Fruit fly (Drosophila melanogaster) whole organism, embryonic: Measurements from ENCODE around the gene cwo.

ENCODE experiments used
- Atf-2 ChIP-seq: fragments of 200-800 bp; sonication (Bioruptor generic); optimal IDR thresholded peaks from 2 replicates; lab custom pipeline; 2016; ENCODE audit warnings: missing biosample characterization, missing genetic modification characterization
- Bteb2 ChIP-seq: fragments of 200-800 bp; sonication (Bioruptor generic); optimal IDR thresholded peaks from 2 replicates; lab custom pipeline; 2016; ENCODE audit warnings: missing biosample characterization, missing genetic modification characterization
- CG10462 ChIP-seq: fragments of 200-800 bp; sonication (Bioruptor generic); optimal IDR thresholded peaks from 2 replicates; lab custom pipeline; 2016; ENCODE audit warnings: missing biosample characterization, missing genetic modification characterization
- CG10543 ChIP-seq: fragments of 200-800 bp; sonication (Bioruptor generic); optimal IDR thresholded peaks from 3 replicates; lab custom pipeline; 2017; ENCODE audit warnings: missing biosample characterization, mild to moderate bottlenecking, missing genetic modification characterization, moderate library complexity
- CG11456 ChIP-seq: fragments of 200-800 bp; sonication (Bioruptor generic); IDR thresholded peaks from 3 replicates; pipeline ENCODE4 v1.3.6; 2022; ENCODE audit warnings: missing biosample characterization, missing genetic modification characterization
- CG11560 ChIP-seq: fragments of 200-800 bp; sonication (Bioruptor generic); IDR thresholded peaks from 3 replicates; pipeline ENCODE4 v1.3.6; 2022; ENCODE audit warnings: missing biosample characterization, missing genetic modification characterization
- CG12071 ChIP-seq: fragments of 200-800 bp; sonication (Bioruptor generic); optimal IDR thresholded peaks from 3 replicates; lab custom pipeline; 2018; ENCODE audit warnings: missing biosample characterization, mild to moderate bottlenecking, missing genetic modification characterization
- CG14860 ChIP-seq: fragments of 200-800 bp; sonication (Bioruptor generic); IDR thresholded peaks from 3 replicates; pipeline ENCODE4 v1.3.6; 2022; ENCODE audit warnings: missing biosample characterization, missing genetic modification characterization; ENCODE audit not compliant: partially characterized antibody
- CG15601 ChIP-seq: fragments of 200-800 bp; sonication (Bioruptor generic); optimal IDR thresholded peaks from 3 replicates; lab custom pipeline; 2019; ENCODE audit warnings: missing biosample characterization, mild to moderate bottlenecking, missing genetic modification characterization, moderate library complexity
- CG16863 ChIP-seq: fragments of 200-800 bp; sonication (Bioruptor generic); optimal IDR thresholded peaks from 3 replicates; lab custom pipeline; 2016; ENCODE audit warnings: missing biosample characterization, missing genetic modification characterization
- CG18599 ChIP-seq: fragments of 200-800 bp; sonication (Bioruptor generic); optimal IDR thresholded peaks from 3 replicates; lab custom pipeline; 2017; ENCODE audit warnings: missing biosample characterization, missing genetic modification characterization, mild to moderate bottlenecking, moderate library complexity, missing genetic modification reagents
- CG18764 ChIP-seq: fragments of 200-800 bp; sonication (Bioruptor generic); optimal IDR thresholded peaks from 3 replicates; lab custom pipeline; 2016; ENCODE audit warnings: missing biosample characterization, missing genetic modification characterization
- CG2199 ChIP-seq: fragments of 200-800 bp; sonication (Bioruptor generic); IDR thresholded peaks from 3 replicates; pipeline ENCODE4 v1.3.6; 2022; ENCODE audit warnings: missing biosample characterization, missing genetic modification characterization
- CG31388 ChIP-seq: fragments of 200-800 bp; sonication (Bioruptor generic); optimal IDR thresholded peaks from 2 replicates; lab custom pipeline; 2016; ENCODE audit warnings: missing biosample characterization, missing genetic modification characterization
- CG32532 ChIP-seq: fragments of 200-800 bp; sonication (Bioruptor generic); IDR thresholded peaks from 2 replicates; pipeline ENCODE4 v1.3.6; 2022; ENCODE audit warnings: missing biosample characterization, missing genetic modification characterization
- CG43689 ChIP-seq: fragments of 200-800 bp; sonication (Bioruptor generic); IDR thresholded peaks from 2 replicates; pipeline ENCODE4 v1.3.6; 2022; ENCODE audit warnings: missing biosample characterization, missing genetic modification characterization
- CG4404 ChIP-seq: fragments of 200-800 bp; sonication (Bioruptor generic); IDR thresholded peaks from 2 replicates; pipeline ENCODE4 v1.3.6; 2022; ENCODE audit warnings: missing biosample characterization, missing genetic modification characterization
- CG5180 ChIP-seq: fragments of 200-800 bp; sonication (Bioruptor generic); optimal IDR thresholded peaks from 3 replicates; lab custom pipeline; 2017; ENCODE audit warnings: missing biosample characterization, missing genetic modification characterization, mild to moderate bottlenecking, moderate library complexity, missing genetic modification reagents
- CG7786 ChIP-seq: fragments of 200-800 bp; sonication (Bioruptor generic); optimal IDR thresholded peaks from 2 replicates; lab custom pipeline; 2016; ENCODE audit warnings: missing biosample characterization, missing genetic modification characterization
- CkIIα-i1 ChIP-seq: fragments of 200-800 bp; sonication (Bioruptor generic); IDR thresholded peaks from 2 replicates; pipeline ENCODE4 v1.3.6; 2022; ENCODE audit warnings: missing biosample characterization, missing genetic modification characterization
- Doc2 ChIP-seq: fragments of 200-800 bp; sonication (Bioruptor generic); IDR thresholded peaks from 2 replicates; pipeline ENCODE4 v1.3.6; 2022; ENCODE audit warnings: missing biosample characterization, missing genetic modification characterization
- HLH4C ChIP-seq: fragments of 200-800 bp; sonication (Bioruptor generic); IDR thresholded peaks from 3 replicates; pipeline ENCODE4 v1.3.6; 2022; ENCODE audit warnings: missing biosample characterization, missing genetic modification characterization; ENCODE audit not compliant: partially characterized antibody
- Myb ChIP-seq: fragments of 200-800 bp; sonication (Bioruptor generic); optimal IDR thresholded peaks from 2 replicates; lab custom pipeline; 2016; ENCODE audit warnings: missing biosample characterization, missing genetic modification characterization
- NC2α ChIP-seq: fragments of 200-800 bp; sonication (Bioruptor generic); optimal IDR thresholded peaks from 2 replicates; lab custom pipeline; 2016; ENCODE audit warnings: missing biosample characterization, missing genetic modification characterization
- Oli ChIP-seq: fragments of 200-800 bp; sonication (Bioruptor generic); optimal IDR thresholded peaks from 2 replicates; lab custom pipeline; 2018; ENCODE audit warnings: missing biosample characterization, mild to moderate bottlenecking, missing genetic modification characterization, moderate library complexity
- Opbp ChIP-seq: fragments of 200-800 bp; sonication (Bioruptor generic); IDR thresholded peaks from 3 replicates; pipeline ENCODE4 v1.3.6; 2022; ENCODE audit warnings: missing biosample characterization, missing genetic modification characterization; ENCODE audit not compliant: partially characterized antibody
- Pdp1 ChIP-seq, 2 experiments: fragments of 200-800 bp; sonication (Bioruptor generic); optimal IDR thresholded peaks; 3 replicates each; lab custom pipeline; 2016; ENCODE audit warnings: missing biosample characterization in 2 of 2, missing genetic modification characterization in 2 of 2, mild to moderate bottlenecking in 1 of 2, moderate library complexity in 1 of 2
- Side ChIP-seq: fragments of 200-800 bp; sonication (Bioruptor generic); optimal IDR thresholded peaks from 2 replicates; lab custom pipeline; 2016; ENCODE audit warnings: missing biosample characterization, missing genetic modification characterization
- Sox102F ChIP-seq: fragments of 200-800 bp; sonication (Bioruptor generic); optimal IDR thresholded peaks from 2 replicates; lab custom pipeline; 2018; ENCODE audit warnings: missing biosample characterization, mild to moderate bottlenecking, missing genetic modification characterization, moderate library complexity
- Spps ChIP-seq: fragments of 200-800 bp; sonication (Bioruptor generic); optimal IDR thresholded peaks from 2 replicates; lab custom pipeline; 2018; ENCODE audit warnings: missing biosample characterization, mild to moderate bottlenecking, missing genetic modification characterization
- Ssrp ChIP-seq: fragments of 200-800 bp; sonication (Bioruptor generic); optimal IDR thresholded peaks from 2 replicates; lab custom pipeline; 2018; ENCODE audit warnings: missing biosample characterization, mild to moderate bottlenecking, missing genetic modification characterization, moderate library complexity
- ara ChIP-seq: fragments of 200-800 bp; sonication (Bioruptor generic); IDR thresholded peaks from 2 replicates; pipeline ENCODE4 v1.3.6; 2022; ENCODE audit warnings: missing biosample characterization, missing genetic modification characterization
- bigmax ChIP-seq: fragments of 200-800 bp; sonication (Bioruptor generic); optimal IDR thresholded peaks from 2 replicates; lab custom pipeline; 2018; ENCODE audit warnings: missing biosample characterization, mild to moderate bottlenecking, missing genetic modification characterization
- caup ChIP-seq: fragments of 200-800 bp; sonication (Bioruptor generic); optimal IDR thresholded peaks from 3 replicates; lab custom pipeline; 2017; ENCODE audit warnings: missing biosample characterization, mild to moderate bottlenecking, missing genetic modification characterization, moderate library complexity; ENCODE audit not compliant: severe bottlenecking
- chif ChIP-seq, 2 experiments: fragments of 200-800 bp; sonication (Bioruptor generic); optimal IDR thresholded peaks; 3 replicates each; lab custom pipeline; 2016; ENCODE audit warnings: missing biosample characterization in 2 of 2, missing genetic modification characterization in 2 of 2
- disco-r ChIP-seq: fragments of 200-800 bp; sonication (Bioruptor generic); optimal IDR thresholded peaks from 2 replicates; lab custom pipeline; 2016; ENCODE audit warnings: missing biosample characterization, missing genetic modification characterization
- fru ChIP-seq: fragments of >200 bp; optimal IDR thresholded peaks from 2 replicates; lab custom pipeline; 2017
- gcm ChIP-seq: fragments of 200-800 bp; sonication (Bioruptor generic); optimal IDR thresholded peaks from 2 replicates; lab custom pipeline; 2019; ENCODE audit warnings: missing biosample characterization, mild to moderate bottlenecking, missing genetic modification characterization, moderate library complexity
- gro ChIP-seq: fragments of 200-800 bp; sonication (Bioruptor generic); optimal IDR thresholded peaks from 2 replicates; lab custom pipeline; 2016; ENCODE audit warnings: missing biosample characterization, missing genetic modification characterization
- gsb ChIP-seq: fragments of 200-800 bp; sonication (Bioruptor generic); IDR thresholded peaks from 2 replicates; pipeline ENCODE4 v1.3.6; 2022; ENCODE audit warnings: missing biosample characterization, missing genetic modification characterization
- ken ChIP-seq: fragments of 200-800 bp; sonication (Bioruptor generic); IDR thresholded peaks from 3 replicates; pipeline ENCODE4 v1.3.6; 2022; ENCODE audit warnings: missing biosample characterization, missing genetic modification characterization
- lbe ChIP-seq: fragments of 200-800 bp; sonication (Bioruptor generic); optimal IDR thresholded peaks from 2 replicates; lab custom pipeline; 2016; ENCODE audit warnings: missing biosample characterization, mild to moderate bottlenecking, missing genetic modification characterization
- luna ChIP-seq: fragments of 200-800 bp; sonication (Bioruptor generic); optimal IDR thresholded peaks from 2 replicates; lab custom pipeline; 2016; ENCODE audit warnings: missing biosample characterization, missing genetic modification characterization
- mirr ChIP-seq: fragments of 200-800 bp; sonication (Bioruptor generic); optimal IDR thresholded peaks from 3 replicates; lab custom pipeline; 2018; ENCODE audit warnings: missing biosample characterization, mild to moderate bottlenecking, missing genetic modification characterization
- onecut ChIP-seq: fragments of 200-800 bp; sonication (Bioruptor generic); IDR thresholded peaks from 2 replicates; pipeline ENCODE4 v1.3.6; 2022; ENCODE audit warnings: missing biosample characterization, missing genetic modification characterization
- pb ChIP-seq: fragments of 200-800 bp; sonication (Bioruptor generic); optimal IDR thresholded peaks from 3 replicates; lab custom pipeline; 2016; ENCODE audit warnings: missing biosample characterization, missing genetic modification characterization
- slou ChIP-seq: fragments of 200-800 bp; sonication (Bioruptor generic); optimal IDR thresholded peaks from 3 replicates; lab custom pipeline; 2016; ENCODE audit warnings: missing biosample characterization, missing genetic modification characterization
- stc ChIP-seq: fragments of 200-800 bp; sonication (Bioruptor generic); IDR thresholded peaks from 2 replicates; pipeline ENCODE4 v1.3.6; 2022; ENCODE audit warnings: missing biosample characterization, missing genetic modification characterization
- tx ChIP-seq: fragments of 200-800 bp; sonication (Bioruptor generic); optimal IDR thresholded peaks from 2 replicates; lab custom pipeline; 2016; ENCODE audit warnings: missing biosample characterization, missing genetic modification characterization
- wdn ChIP-seq: fragments of 200-800 bp; sonication (Bioruptor generic); IDR thresholded peaks from 2 replicates; pipeline ENCODE4 v1.3.6; 2022; ENCODE audit warnings: missing biosample characterization, missing genetic modification characterization

Gene cwo

dm6 chr3R:10412550-10413459, 24.7 kb downstream of the cwo start, which contains the start of the genes Irp-1B and Rrp46 (continued):
- TF ChIP-seq CG14860 (GFP tag; lab: Robert Waterston, UW) (peak; percentile 97), slou (GFP tag; lab: Kevin White, UChicago) (no peak), CG43689 (GFP tag; lab: Robert Waterston, UW) (no peak), Sox102F (GFP tag; lab: Kevin White, UChicago) (no peak), gro (GFP tag; lab: Kevin White, UChicago) (no peak), gcm (no peak), mirr (GFP tag; lab: Kevin White, UChicago) (no peak), Ssrp (tag; lab: Kevin White, UChicago) (no peak), ara (GFP tag; lab: Robert Waterston, UW) (no peak), chif (GFP tag; optimal IDR thresholded peaks at IDR 0.05; lab: Kevin White, UChicago) (no peak), caup (no peak), luna (GFP tag; lab: Kevin White, UChicago) (no peak), gsb (GFP tag; lab: Robert Waterston, UW) (no peak), CkIIα-i1 (GFP tag; lab: Robert Waterston, UW) (no peak), Atf-2 (GFP tag; lab: Kevin White, UChicago) (no peak), CG5180 (no peak), NC2α (GFP tag; lab: Kevin White, UChicago) (no peak), Spps (tag; lab: Kevin White, UChicago) (no peak), CG4404 (GFP tag; lab: Robert Waterston, UW) (no peak), CG7786 (GFP tag; lab: Kevin White, UChicago) (no peak), CG11560 (no peak), CG18599 (no peak), ken (GFP tag; lab: Robert Waterston, UW) (no peak), HLH4C (peak; percentile 99), wdn (GFP tag; lab: Robert Waterston, UW) (no peak), Myb (peak; percentile 22), Oli (tag; lab: Kevin White, UChicago) (no peak), disco-r (GFP tag; lab: Kevin White, UChicago) (no peak), Doc2 (no peak), bigmax (GFP tag; lab: Kevin White, UChicago) (no peak), Side (GFP tag; lab: Kevin White, UChicago) (no peak), CG12071 (GFP tag; lab: Kevin White, UChicago) (no peak), pb (no peak), CG10543 (peak; percentile 5), CG11456 (GFP tag; lab: Robert Waterston, UW) (no peak), fru (lab: Kevin White, UChicago) (no peak), onecut (GFP tag; lab: Robert Waterston, UW) (no peak), lbe (no peak), Pdp1 (GFP tag; optimal IDR thresholded peaks at IDR 0.05; lab: Kevin White, UChicago) (peak in 1 of 2 experiments; percentile 77), CG10462 (GFP tag; lab: Kevin White, UChicago) (no peak), CG15601 (no peak), stc (no peak), CG31388 (GFP tag; lab: Kevin White, UChicago) (no peak), CG32532 (GFP tag; lab: Robert Waterston, UW) (no peak), CG18764 (GFP tag; lab: Kevin White, UChicago) (no peak), Bteb2 (no peak), CG2199 (GFP tag; lab: Robert Waterston, UW) (no peak), tx (GFP tag; lab: Kevin White, UChicago) (no peak), Opbp (GFP tag; lab: Robert Waterston, UW) (peak; percentile 91; the same call in 2 of the 3 replicates), CG16863 (GFP tag; lab: Kevin White, UChicago) (no peak)
